Fruit fly (Drosophila melanogaster) whole organism, embryonic: ENCODE results near the gene ArfGAP1.

ENCODE experiments used
- B-H2 ChIP-seq: fragments of 200-800 bp; sonication (Bioruptor generic); optimal IDR thresholded peaks from 2 replicates; lab custom pipeline; 2018; ENCODE audit warnings: missing biosample characterization, mild to moderate bottlenecking, missing genetic modification characterization
- CG1024 ChIP-seq: fragments of 200-800 bp; sonication (Bioruptor generic); IDR thresholded peaks from 2 replicates; pipeline ENCODE4 v1.3.6; 2022; ENCODE audit warnings: missing biosample characterization, missing genetic modification characterization
- CG10565 ChIP-seq: fragments of 200-800 bp; sonication (Bioruptor generic); optimal IDR thresholded peaks from 3 replicates; lab custom pipeline; 2016; ENCODE audit warnings: missing biosample characterization, mild to moderate bottlenecking, missing genetic modification characterization
- CG11247 ChIP-seq: fragments of 200-800 bp; sonication (Bioruptor generic); IDR thresholded peaks from 2 replicates; pipeline ENCODE4 v1.3.6; 2022; ENCODE audit warnings: missing biosample characterization, missing genetic modification characterization
- CG11696 ChIP-seq: fragments of 200-800 bp; sonication (Bioruptor generic); IDR thresholded peaks from 2 replicates; pipeline ENCODE4 v1.3.6; 2022; ENCODE audit warnings: missing biosample characterization, missing genetic modification characterization
- CG1529 ChIP-seq: fragments of 200-800 bp; sonication (Bioruptor generic); optimal IDR thresholded peaks from 3 replicates; lab custom pipeline; 2018; ENCODE audit warnings: missing biosample characterization, missing genetic modification characterization
- CG16863 ChIP-seq: fragments of 200-800 bp; sonication (Bioruptor generic); optimal IDR thresholded peaks from 3 replicates; lab custom pipeline; 2016; ENCODE audit warnings: missing biosample characterization, missing genetic modification characterization
- CG1832 ChIP-seq: fragments of 200-800 bp; sonication (Bioruptor generic); optimal IDR thresholded peaks from 2 replicates; lab custom pipeline; 2017; ENCODE audit warnings: missing biosample characterization, mild to moderate bottlenecking, missing genetic modification characterization, inconsistent platforms
- CG18476 ChIP-seq: fragments of 200-800 bp; sonication (Bioruptor generic); optimal IDR thresholded peaks from 2 replicates; lab custom pipeline; 2016; ENCODE audit warnings: missing biosample characterization, mild to moderate bottlenecking, missing genetic modification characterization
- CG18764 ChIP-seq: fragments of 200-800 bp; sonication (Bioruptor generic); optimal IDR thresholded peaks from 3 replicates; lab custom pipeline; 2016; ENCODE audit warnings: missing biosample characterization, missing genetic modification characterization
- CG31388 ChIP-seq: fragments of 200-800 bp; sonication (Bioruptor generic); optimal IDR thresholded peaks from 2 replicates; lab custom pipeline; 2016; ENCODE audit warnings: missing biosample characterization, missing genetic modification characterization
- CG31441 ChIP-seq: fragments of 200-800 bp; sonication (Bioruptor generic); IDR thresholded peaks from 2 replicates; pipeline ENCODE4 v1.3.6; 2022; ENCODE audit warnings: missing biosample characterization, missing genetic modification characterization
- CG3281 ChIP-seq: fragments of 200-800 bp; sonication (Bioruptor generic); optimal IDR thresholded peaks from 3 replicates; lab custom pipeline; 2017; ENCODE audit warnings: missing biosample characterization, mild to moderate bottlenecking, missing genetic modification characterization
- CG3726 ChIP-seq: fragments of 200-800 bp; sonication (Bioruptor generic); IDR thresholded peaks from 3 replicates; pipeline ENCODE4, ENCODE4 v1.3.6; 2022; ENCODE audit warnings: missing biosample characterization, missing genetic modification characterization
- CG4424 ChIP-seq: fragments of 200-800 bp; sonication (Bioruptor generic); optimal IDR thresholded peaks from 3 replicates; lab custom pipeline; 2016; ENCODE audit warnings: missing biosample characterization, missing genetic modification characterization
- CG8281 ChIP-seq: fragments of 200-800 bp; sonication (Bioruptor generic); optimal IDR thresholded peaks from 2 replicates; lab custom pipeline; 2018; ENCODE audit warnings: missing biosample characterization, mild to moderate bottlenecking, missing genetic modification characterization, moderate library complexity
- CG9932 ChIP-seq: fragments of 200-800 bp; sonication (Bioruptor generic); IDR thresholded peaks from 2 replicates; pipeline ENCODE4 v1.3.6; 2022; ENCODE audit warnings: missing biosample characterization, missing genetic modification characterization
- Camta ChIP-seq: fragments of 200-800 bp; sonication (Bioruptor generic); optimal IDR thresholded peaks from 2 replicates; lab custom pipeline; 2016; ENCODE audit warnings: missing biosample characterization, missing genetic modification characterization
- Dek ChIP-seq: fragments of 200-800 bp; sonication (Bioruptor generic); optimal IDR thresholded peaks from 3 replicates; lab custom pipeline; 2019; ENCODE audit warnings: missing biosample characterization, mild to moderate bottlenecking, missing genetic modification characterization, moderate library complexity
- Eip74EF ChIP-seq, 2 experiments: fragments of 200-800 bp in 1 of 2; fragments of >200 bp in 1 of 2; sonication (Bioruptor generic) in 1 of 2; optimal IDR thresholded peaks; 2 replicates each; lab custom pipeline; 2017 to 2019; ENCODE audit warnings: missing biosample characterization in 2 of 2, missing genetic modification characterization in 2 of 2, mild to moderate bottlenecking in 1 of 2, moderate library complexity in 1 of 2
- Ets65A ChIP-seq: fragments of 200-800 bp; sonication (Bioruptor generic); peaks from one replicate; lab custom pipeline; 2016; ENCODE audit warnings: missing biosample characterization, missing genetic modification characterization
- Hand ChIP-seq: fragments of 200-800 bp; sonication (Bioruptor generic); optimal IDR thresholded peaks from 2 replicates; lab custom pipeline; 2017; ENCODE audit warnings: mild to moderate bottlenecking, missing biosample characterization, missing genetic modification reagents, missing genetic modification characterization
- Mad ChIP-seq: fragments of 200-800 bp; sonication (Bioruptor generic); optimal IDR thresholded peaks from 2 replicates; lab custom pipeline; 2016; ENCODE audit warnings: missing biosample characterization, missing genetic modification characterization
- Mes4 ChIP-seq: fragments of 200-800 bp; sonication (Bioruptor generic); optimal IDR thresholded peaks from 2 replicates; lab custom pipeline; 2016; ENCODE audit warnings: missing biosample characterization, missing genetic modification characterization
- Opbp ChIP-seq: fragments of 200-800 bp; sonication (Bioruptor generic); IDR thresholded peaks from 3 replicates; pipeline ENCODE4 v1.3.6; 2022; ENCODE audit warnings: missing biosample characterization, missing genetic modification characterization; ENCODE audit not compliant: partially characterized antibody
- Rx ChIP-seq: fragments of 200-800 bp; sonication (Bioruptor generic); IDR thresholded peaks from 2 replicates; pipeline ENCODE4 v1.3.6; 2022; ENCODE audit warnings: missing biosample characterization, missing genetic modification characterization
- Spps ChIP-seq: fragments of 200-800 bp; sonication (Bioruptor generic); optimal IDR thresholded peaks from 2 replicates; lab custom pipeline; 2018; ENCODE audit warnings: missing biosample characterization, mild to moderate bottlenecking, missing genetic modification characterization
- abd-A ChIP-seq: fragments of 200-800 bp; sonication (Bioruptor generic); optimal IDR thresholded peaks from 3 replicates; lab custom pipeline; 2019; ENCODE audit warnings: missing biosample characterization, mild to moderate bottlenecking, missing genetic modification characterization, moderate library complexity
- ac ChIP-seq: fragments of 200-800 bp; sonication (Bioruptor generic); optimal IDR thresholded peaks from 3 replicates; lab custom pipeline; 2017; ENCODE audit warnings: missing biosample characterization, mild to moderate bottlenecking, missing genetic modification characterization
- ato ChIP-seq: fragments of 200-800 bp; sonication (Bioruptor generic); IDR thresholded peaks from 2 replicates; pipeline ENCODE4 v1.3.6; 2022; ENCODE audit warnings: missing biosample characterization, missing genetic modification characterization; ENCODE audit not compliant: partially characterized antibody
- br ChIP-seq: fragments of >200 bp; optimal IDR thresholded peaks from 2 replicates; lab custom pipeline; 2017
- ci ChIP-seq: fragments of 200-800 bp; sonication (Bioruptor generic); IDR thresholded peaks from 3 replicates; pipeline ENCODE4 v1.3.6; 2022; ENCODE audit warnings: missing biosample characterization, missing genetic modification characterization
- croc ChIP-seq: fragments of 200-800 bp; sonication (Bioruptor generic); conservative IDR thresholded peaks from 3 replicates; pipeline ENCODE4 v1.3.6; 2022; ENCODE audit warnings: missing biosample characterization, missing genetic modification characterization
- da ChIP-seq: fragments of 200-800 bp; sonication (Bioruptor generic); optimal IDR thresholded peaks from 2 replicates; lab custom pipeline; 2016; ENCODE audit warnings: missing biosample characterization, missing genetic modification characterization
- dan ChIP-seq: fragments of 200-800 bp; sonication (Bioruptor generic); IDR thresholded peaks from 2 replicates; pipeline ENCODE4 v1.3.6; 2022; ENCODE audit warnings: missing biosample characterization, missing genetic modification characterization
- dati ChIP-seq: fragments of 200-800 bp; sonication (Bioruptor generic); IDR thresholded peaks from 2 replicates; pipeline ENCODE4 v1.3.6; 2022; ENCODE audit warnings: missing biosample characterization, missing genetic modification characterization
- exex ChIP-seq: fragments of 200-800 bp; sonication (Bioruptor generic); optimal IDR thresholded peaks from 4 replicates; lab custom pipeline; 2018; ENCODE audit warnings: missing biosample characterization, mild to moderate bottlenecking, missing genetic modification characterization, moderate library complexity
- grau ChIP-seq: fragments of 200-800 bp; optimal IDR thresholded peaks from 3 replicates; lab custom pipeline; 2019; ENCODE audit warnings: missing biosample characterization, mild to moderate bottlenecking, missing genetic modification characterization, moderate library complexity
- kay ChIP-seq: fragments of 200-800 bp; sonication (Bioruptor generic); optimal IDR thresholded peaks from 2 replicates; lab custom pipeline; 2016; ENCODE audit warnings: missing biosample characterization, missing genetic modification characterization
- klu ChIP-seq: fragments of 200-800 bp; sonication (Bioruptor generic); IDR thresholded peaks from 2 replicates; pipeline ENCODE4 v1.3.6; 2022; ENCODE audit warnings: missing biosample characterization, missing genetic modification characterization
- lov ChIP-seq, 2 experiments: fragments of 200-800 bp in 1 of 2; fragments of >200 bp in 1 of 2; sonication (Bioruptor generic) in 1 of 2; IDR thresholded peaks in 1 of 2; optimal IDR thresholded peaks in 1 of 2; 2 replicates in 1 of 2; 3 replicates in 1 of 2; pipeline versions ENCODE4 v1.3.6 to Lab custom; 2017 to 2022; ENCODE audit warnings: missing biosample characterization in 1 of 2, missing genetic modification characterization in 1 of 2
- pros ChIP-seq: fragments of 200-800 bp; sonication (Bioruptor generic); optimal IDR thresholded peaks from 3 replicates; lab custom pipeline; 2019; ENCODE audit warnings: missing biosample characterization, mild to moderate bottlenecking, missing genetic modification characterization, moderate library complexity
- sc ChIP-seq, 3 experiments: fragments of >200 bp in 2 of 3; fragments of 200-800 bp in 1 of 3; sonication (Bioruptor generic) in 1 of 3; optimal IDR thresholded peaks; 2 replicates in 2 of 3; 3 replicates in 1 of 3; lab custom pipeline; 2017; ENCODE audit warnings: mild to moderate bottlenecking in 1 of 3, missing biosample characterization in 1 of 3, missing genetic modification characterization in 1 of 3, missing genetic modification reagents in 1 of 3
- slbo ChIP-seq: fragments of 200-800 bp; sonication (Bioruptor generic); IDR thresholded peaks from 2 replicates; pipeline ENCODE4 v1.3.6; 2022; ENCODE audit warnings: missing biosample characterization, missing genetic modification characterization
- slou ChIP-seq: fragments of 200-800 bp; sonication (Bioruptor generic); optimal IDR thresholded peaks from 3 replicates; lab custom pipeline; 2016; ENCODE audit warnings: missing biosample characterization, missing genetic modification characterization
- stc ChIP-seq: fragments of 200-800 bp; sonication (Bioruptor generic); IDR thresholded peaks from 2 replicates; pipeline ENCODE4 v1.3.6; 2022; ENCODE audit warnings: missing biosample characterization, missing genetic modification characterization
- tgo ChIP-seq: fragments of 200-800 bp; sonication (Bioruptor generic); IDR thresholded peaks from 3 replicates; pipeline ENCODE4 v1.3.6; 2022; ENCODE audit warnings: missing biosample characterization, missing genetic modification characterization
- ttk ChIP-seq: fragments of 200-800 bp; sonication (Bioruptor generic); IDR thresholded peaks from 2 replicates; pipeline ENCODE4 v2.1.2; 2022; ENCODE audit warnings: missing biosample characterization, missing genetic modification characterization
- twi ChIP-seq: fragments of 200-800 bp; optimal IDR thresholded peaks from 2 replicates; lab custom pipeline; 2019; ENCODE audit warnings: missing biosample characterization, mild to moderate bottlenecking, missing genetic modification characterization, moderate library complexity

The ArfGAP1 gene

DNA sequence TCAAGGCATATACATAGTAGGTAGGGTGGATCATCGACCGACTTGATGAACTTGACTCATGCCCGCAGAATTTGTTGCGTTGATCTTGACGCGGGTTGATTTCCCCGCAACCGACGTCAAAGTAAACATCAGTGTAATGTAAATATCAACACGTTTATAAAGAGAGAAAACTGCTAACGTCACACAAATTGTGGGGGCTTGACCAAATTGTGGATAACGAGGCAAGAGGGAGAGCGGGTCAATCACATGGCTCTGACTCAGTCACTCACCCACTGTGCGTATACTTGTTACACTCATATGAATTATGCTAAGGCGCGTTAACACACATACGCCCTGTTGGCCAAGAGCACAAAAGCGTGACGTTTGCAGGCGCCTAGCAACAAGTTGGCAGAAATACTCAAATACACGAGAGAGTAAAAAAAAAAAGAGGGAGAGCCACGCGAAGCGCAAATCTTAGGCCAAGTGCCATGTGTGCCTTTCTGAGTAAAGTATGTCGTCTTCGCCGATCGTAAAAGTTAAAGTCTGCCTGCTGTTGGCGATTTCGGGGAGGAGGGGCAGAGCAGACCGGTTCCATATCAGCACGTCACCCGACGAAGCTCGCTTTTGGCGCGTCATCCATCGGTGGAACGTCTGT, 10.3 kb downstream of the ArfGAP1 start (continued):
- peak; percentile 71 for TF ChIP-seq da
- TF ChIP-seq Spps (tag; lab: Kevin White, UChicago): peak; percentile 15
- TF ChIP-seq Dek: peak; percentile 86
- TF ChIP-seq tgo: peak; percentile 70; the same call in 2 of the 3 replicates
- peak; percentile 92 for TF ChIP-seq exex
- TF ChIP-seq lov (optimal IDR thresholded peaks at IDR 0.05; lab: Kevin White, UChicago): no peak
- TF ChIP-seq lov (GFP tag; IDR thresholded peaks at IDR 0.05; lab: Robert Waterston, UW): peak; percentile 82; the same call in 2 of the 3 replicates
- peak; percentile 83 for TF ChIP-seq Hand (GFP tag; lab: Kevin White, UChicago)
- TF ChIP-seq Eip74EF (GFP tag; optimal IDR thresholded peaks at IDR 0.05; lab: Kevin White, UChicago): peak in 1 of 2 experiments; percentile 86
- peak; percentile 70 for TF ChIP-seq grau (tag; lab: Kevin White, UChicago)
- TF ChIP-seq CG1832 (GFP tag; lab: Kevin White, UChicago): no peak
- TF ChIP-seq Mes4 (GFP tag; lab: Kevin White, UChicago): peak; percentile 78
- no peak for TF ChIP-seq ato (GFP tag; lab: Robert Waterston, UW)
- peak; percentile 3 for TF ChIP-seq CG10565 (GFP tag; lab: Kevin White, UChicago)
- peak; percentile 97 for TF ChIP-seq ci (GFP tag; lab: Robert Waterston, UW)
- peak; percentile 43 for TF ChIP-seq CG4424 (GFP tag; lab: Kevin White, UChicago)
- TF ChIP-seq CG16863 (GFP tag; lab: Kevin White, UChicago): peak; percentile 88
- no peak for TF ChIP-seq Opbp
- peak; percentile 74; the same call in 1 of the 2 replicates for TF ChIP-seq ttk (GFP tag; lab: Robert Waterston, UW)
- TF ChIP-seq CG18476: peak; percentile 72
- peak; percentile 61 for TF ChIP-seq CG31388 (GFP tag; lab: Kevin White, UChicago)
- no peak for TF ChIP-seq br (lab: Kevin White, UChicago)
- TF ChIP-seq CG9932 (GFP tag; lab: Robert Waterston, UW): peak; percentile 89
- TF ChIP-seq CG11247: peak; percentile 90
- TF ChIP-seq slou (GFP tag; lab: Kevin White, UChicago): peak; percentile 88
- TF ChIP-seq stc (GFP tag; lab: Robert Waterston, UW): peak; percentile 91
- TF ChIP-seq CG3281: peak; percentile 94
- TF ChIP-seq ac (GFP tag; lab: Kevin White, UChicago): no peak
- TF ChIP-seq CG1024 (GFP tag; lab: Robert Waterston, UW): peak; percentile 92
- peak; percentile 96 for TF ChIP-seq B-H2
- TF ChIP-seq sc (optimal IDR thresholded peaks at IDR 0.05; lab: Kevin White, UChicago): no peak
- peak; percentile 61 for TF ChIP-seq sc (GFP tag; optimal IDR thresholded peaks at IDR 0.05; lab: Kevin White, UChicago)
- peak; percentile 83 for TF ChIP-seq slbo (GFP tag; lab: Robert Waterston, UW)
- TF ChIP-seq CG31441: no peak; the same call in 1 of the 2 replicates
- peak; percentile 84 for TF ChIP-seq CG1529 (GFP tag; lab: Kevin White, UChicago)
- TF ChIP-seq dati (GFP tag; lab: Robert Waterston, UW): no peak; the same call in 1 of the 2 replicates
- TF ChIP-seq kay (GFP tag; lab: Kevin White, UChicago): peak; percentile 99
- peak; percentile 86 for TF ChIP-seq CG18764 (GFP tag; lab: Kevin White, UChicago)
- TF ChIP-seq CG11696: peak; percentile 88
- no peak; the same call in 2 of the 3 replicates for TF ChIP-seq croc
- TF ChIP-seq dan (GFP tag; lab: Robert Waterston, UW): no peak
- peak; percentile 94 for TF ChIP-seq abd-A (tag; lab: Kevin White, UChicago)
- TF ChIP-seq Ets65A (GFP tag; lab: Kevin White, UChicago): peak; percentile 95
- peak; percentile 76 for TF ChIP-seq CG8281 (tag; lab: Kevin White, UChicago)
- peak; percentile 62 for TF ChIP-seq klu
- peak; percentile 91 for TF ChIP-seq Camta
- peak; percentile 68 for TF ChIP-seq Rx (GFP tag; lab: Robert Waterston, UW)
- TF ChIP-seq Mad (GFP tag; lab: Kevin White, UChicago): peak; percentile 80
- peak; percentile 92 for TF ChIP-seq CG3726
- TF ChIP-seq pros (GFP tag; lab: Kevin White, UChicago): peak; percentile 95
- TF ChIP-seq twi (tag; lab: Kevin White, UChicago): peak; percentile 17
